Fruit fly (Drosophila melanogaster) whole organism, embryonic: ENCODE data around the gene L2HGDH.

Source experiments
- Antp ChIP-seq: fragments of 200-800 bp; sonication (Bioruptor generic); optimal IDR thresholded peaks from 3 replicates; lab custom pipeline; 2016; ENCODE audit warnings: missing biosample characterization, missing genetic modification characterization
- Atf-2 ChIP-seq: fragments of 200-800 bp; sonication (Bioruptor generic); optimal IDR thresholded peaks from 2 replicates; lab custom pipeline; 2016; ENCODE audit warnings: missing biosample characterization, missing genetic modification characterization
- B-H2 ChIP-seq: fragments of 200-800 bp; sonication (Bioruptor generic); optimal IDR thresholded peaks from 2 replicates; lab custom pipeline; 2018; ENCODE audit warnings: missing biosample characterization, mild to moderate bottlenecking, missing genetic modification characterization
- CG11723 ChIP-seq: fragments of 200-800 bp; sonication (Bioruptor generic); optimal IDR thresholded peaks from 2 replicates; lab custom pipeline; 2017; ENCODE audit warnings: missing biosample characterization, mild to moderate bottlenecking, missing genetic modification characterization
- CG12236 ChIP-seq: fragments of 200-800 bp; sonication (Bioruptor generic); optimal IDR thresholded peaks from 2 replicates; lab custom pipeline; 2016; ENCODE audit warnings: missing biosample characterization, missing genetic modification characterization
- CG13296 ChIP-seq: fragments of 200-800 bp; sonication (Bioruptor generic); optimal IDR thresholded peaks from 3 replicates; lab custom pipeline; 2018; ENCODE audit warnings: missing biosample characterization, mild to moderate bottlenecking, missing genetic modification characterization
- CG13424 ChIP-seq: fragments of 200-800 bp; sonication (Bioruptor generic); optimal IDR thresholded peaks from 2 replicates; lab custom pipeline; 2019; ENCODE audit warnings: missing biosample characterization, mild to moderate bottlenecking, missing genetic modification characterization, moderate library complexity
- CG13624 ChIP-seq: fragments of 200-800 bp; sonication (Bioruptor generic); optimal IDR thresholded peaks from 2 replicates; lab custom pipeline; 2016; ENCODE audit warnings: missing biosample characterization, missing genetic modification characterization
- CG13894 ChIP-seq: fragments of 200-800 bp; sonication (Bioruptor generic); optimal IDR thresholded peaks from 3 replicates; lab custom pipeline; 2018; ENCODE audit warnings: missing biosample characterization, mild to moderate bottlenecking, missing genetic modification characterization, moderate library complexity
- CG15514 ChIP-seq: fragments of 200-800 bp; sonication (Bioruptor generic); optimal IDR thresholded peaks from 3 replicates; lab custom pipeline; 2017; ENCODE audit warnings: missing biosample characterization, missing genetic modification characterization, mild to moderate bottlenecking, moderate library complexity, missing genetic modification reagents
- CG15601 ChIP-seq: fragments of 200-800 bp; sonication (Bioruptor generic); optimal IDR thresholded peaks from 3 replicates; lab custom pipeline; 2019; ENCODE audit warnings: missing biosample characterization, mild to moderate bottlenecking, missing genetic modification characterization, moderate library complexity
- CG1602 ChIP-seq: fragments of 200-800 bp; sonication (Bioruptor generic); optimal IDR thresholded peaks from 3 replicates; lab custom pipeline; 2016; ENCODE audit warnings: missing biosample characterization, missing genetic modification characterization
- CG2889 ChIP-seq: fragments of 200-800 bp; sonication (Bioruptor generic); IDR thresholded peaks from 3 replicates; pipeline ENCODE4 v1.3.6; 2022; ENCODE audit warnings: missing biosample characterization, missing genetic modification characterization
- CG34376 ChIP-seq: fragments of 200-800 bp; sonication (Bioruptor generic); optimal IDR thresholded peaks from 2 replicates; lab custom pipeline; 2018; ENCODE audit warnings: missing biosample characterization, mild to moderate bottlenecking, missing genetic modification characterization
- CG3726 ChIP-seq: fragments of 200-800 bp; sonication (Bioruptor generic); IDR thresholded peaks from 3 replicates; pipeline ENCODE4, ENCODE4 v1.3.6; 2022; ENCODE audit warnings: missing biosample characterization, missing genetic modification characterization
- CG8290 ChIP-seq, 3 experiments: fragments of 200-800 bp; sonication (Bioruptor generic); optimal IDR thresholded peaks; 2 replicates each; lab custom pipeline; 2016 to 2019; ENCODE audit warnings: missing biosample characterization in 3 of 3, missing genetic modification characterization in 3 of 3, mild to moderate bottlenecking in 2 of 3, moderate library complexity in 1 of 3
- CG8924 ChIP-seq: fragments of 200-800 bp; optimal IDR thresholded peaks from 3 replicates; lab custom pipeline; 2019; ENCODE audit warnings: missing biosample characterization, mild to moderate bottlenecking, missing genetic modification characterization, moderate library complexity
- Doc2 ChIP-seq: fragments of 200-800 bp; sonication (Bioruptor generic); IDR thresholded peaks from 2 replicates; pipeline ENCODE4 v1.3.6; 2022; ENCODE audit warnings: missing biosample characterization, missing genetic modification characterization
- HLH4C ChIP-seq: fragments of 200-800 bp; sonication (Bioruptor generic); IDR thresholded peaks from 3 replicates; pipeline ENCODE4 v1.3.6; 2022; ENCODE audit warnings: missing biosample characterization, missing genetic modification characterization; ENCODE audit not compliant: partially characterized antibody
- Mrtf ChIP-seq: fragments of 200-800 bp; sonication (Bioruptor generic); IDR thresholded peaks from 3 replicates; pipeline ENCODE4 v1.3.6; 2022; ENCODE audit warnings: missing biosample characterization, missing genetic modification characterization
- NFAT ChIP-seq: fragments of 200-800 bp; sonication (Bioruptor generic); IDR thresholded peaks from 2 replicates; pipeline ENCODE4 v1.3.6; 2022; ENCODE audit warnings: missing biosample characterization, missing genetic modification characterization
- NK7.1 ChIP-seq: fragments of 200-800 bp; sonication (Bioruptor generic); optimal IDR thresholded peaks from 3 replicates; lab custom pipeline; 2016; ENCODE audit warnings: missing biosample characterization, missing genetic modification characterization
- Side ChIP-seq: fragments of 200-800 bp; sonication (Bioruptor generic); optimal IDR thresholded peaks from 2 replicates; lab custom pipeline; 2016; ENCODE audit warnings: missing biosample characterization, missing genetic modification characterization
- Sox102F ChIP-seq: fragments of 200-800 bp; sonication (Bioruptor generic); optimal IDR thresholded peaks from 2 replicates; lab custom pipeline; 2018; ENCODE audit warnings: missing biosample characterization, mild to moderate bottlenecking, missing genetic modification characterization, moderate library complexity
- Sry-δ ChIP-seq: fragments of 200-800 bp; sonication (Bioruptor generic); optimal IDR thresholded peaks from 2 replicates; lab custom pipeline; 2016; ENCODE audit warnings: missing biosample characterization, missing genetic modification characterization
- Vsx1 ChIP-seq: fragments of 200-800 bp; sonication (Bioruptor generic); optimal IDR thresholded peaks from 2 replicates; lab custom pipeline; 2017; ENCODE audit warnings: missing biosample characterization, mild to moderate bottlenecking, missing genetic modification characterization, missing genetic modification reagents
- ap ChIP-seq: fragments of 200-800 bp; sonication (Bioruptor generic); IDR thresholded peaks from 2 replicates; pipeline ENCODE4 v1.3.6; 2022; ENCODE audit warnings: missing biosample characterization, missing genetic modification characterization
- ara ChIP-seq: fragments of 200-800 bp; sonication (Bioruptor generic); IDR thresholded peaks from 2 replicates; pipeline ENCODE4 v1.3.6; 2022; ENCODE audit warnings: missing biosample characterization, missing genetic modification characterization
- ash1 ChIP-seq: fragments of 200-800 bp; sonication (Bioruptor generic); optimal IDR thresholded peaks from 2 replicates; lab custom pipeline; 2018; ENCODE audit warnings: missing biosample characterization, mild to moderate bottlenecking, missing genetic modification characterization
- bbx ChIP-seq: fragments of 200-800 bp; sonication (Bioruptor generic); IDR thresholded peaks from 2 replicates; pipeline ENCODE4 v1.3.6; 2022; ENCODE audit warnings: missing biosample characterization, missing genetic modification characterization; ENCODE audit not compliant: partially characterized antibody
- br ChIP-seq: fragments of >200 bp; optimal IDR thresholded peaks from 2 replicates; lab custom pipeline; 2017
- btn ChIP-seq: fragments of 200-800 bp; sonication (Bioruptor generic); optimal IDR thresholded peaks from 2 replicates; lab custom pipeline; 2016; ENCODE audit warnings: missing biosample characterization, missing genetic modification characterization
- corto ChIP-seq: fragments of 200-800 bp; sonication (Bioruptor generic); optimal IDR thresholded peaks from 2 replicates; lab custom pipeline; 2016; ENCODE audit warnings: missing biosample characterization, mild to moderate bottlenecking, missing genetic modification characterization, moderate library complexity
- dan ChIP-seq: fragments of 200-800 bp; sonication (Bioruptor generic); IDR thresholded peaks from 2 replicates; pipeline ENCODE4 v1.3.6; 2022; ENCODE audit warnings: missing biosample characterization, missing genetic modification characterization
- dmrt99B ChIP-seq: fragments of 200-800 bp; sonication (Bioruptor generic); optimal IDR thresholded peaks from 2 replicates; lab custom pipeline; 2018; ENCODE audit warnings: missing biosample characterization, mild to moderate bottlenecking, missing genetic modification characterization, moderate library complexity
- esg ChIP-seq: fragments of 200-800 bp; sonication (Bioruptor generic); conservative IDR thresholded peaks from 2 replicates; pipeline ENCODE4 v1.3.6; 2022; ENCODE audit warnings: missing biosample characterization, missing genetic modification characterization
- eve ChIP-seq, 2 experiments: fragments of >200 bp; optimal IDR thresholded peaks; 2 replicates each; lab custom pipeline; 2017; ENCODE audit warnings: missing biosample characterization in 2 of 2, missing genetic modification characterization in 2 of 2
- fru ChIP-seq: fragments of >200 bp; optimal IDR thresholded peaks from 2 replicates; lab custom pipeline; 2017
- gce ChIP-seq: fragments of 200-800 bp; sonication (Bioruptor generic); IDR thresholded peaks from 3 replicates; pipeline ENCODE4 v1.3.6; 2022; ENCODE audit warnings: missing biosample characterization, missing genetic modification characterization
- klu ChIP-seq: fragments of 200-800 bp; sonication (Bioruptor generic); IDR thresholded peaks from 2 replicates; pipeline ENCODE4 v1.3.6; 2022; ENCODE audit warnings: missing biosample characterization, missing genetic modification characterization
- knrl ChIP-seq: fragments of 200-800 bp; sonication (Bioruptor generic); IDR thresholded peaks from 3 replicates; pipeline ENCODE4 v1.3.6; 2022; ENCODE audit warnings: missing biosample characterization, missing genetic modification characterization; ENCODE audit not compliant: partially characterized antibody
- lab ChIP-seq: fragments of 200-800 bp; sonication (Bioruptor generic); optimal IDR thresholded peaks from 3 replicates; lab custom pipeline; 2017; ENCODE audit warnings: missing biosample characterization, missing genetic modification characterization, mild to moderate bottlenecking, moderate library complexity, missing genetic modification reagents
- lov ChIP-seq, 2 experiments: fragments of 200-800 bp in 1 of 2; fragments of >200 bp in 1 of 2; sonication (Bioruptor generic) in 1 of 2; IDR thresholded peaks in 1 of 2; optimal IDR thresholded peaks in 1 of 2; 2 replicates in 1 of 2; 3 replicates in 1 of 2; pipeline versions ENCODE4 v1.3.6 to Lab custom; 2017 to 2022; ENCODE audit warnings: missing biosample characterization in 1 of 2, missing genetic modification characterization in 1 of 2
- otp ChIP-seq: fragments of 200-800 bp; sonication (Bioruptor generic); IDR thresholded peaks from 3 replicates; pipeline ENCODE4, ENCODE4 v1.3.6; 2022; ENCODE audit warnings: missing biosample characterization, missing genetic modification characterization
- rib ChIP-seq: fragments of 200-800 bp; sonication (Bioruptor generic); IDR thresholded peaks from 2 replicates; pipeline ENCODE4 v1.3.6; 2022; ENCODE audit warnings: missing biosample characterization, missing genetic modification characterization
- sc ChIP-seq, 3 experiments: fragments of >200 bp in 2 of 3; fragments of 200-800 bp in 1 of 3; sonication (Bioruptor generic) in 1 of 3; optimal IDR thresholded peaks; 2 replicates in 2 of 3; 3 replicates in 1 of 3; lab custom pipeline; 2017; ENCODE audit warnings: mild to moderate bottlenecking in 1 of 3, missing biosample characterization in 1 of 3, missing genetic modification characterization in 1 of 3, missing genetic modification reagents in 1 of 3
- sens ChIP-seq: fragments of 200-800 bp; sonication (Bioruptor generic); peaks from one replicate; lab custom pipeline; 2016; ENCODE audit warnings: missing biosample characterization, missing genetic modification characterization
- sima ChIP-seq: fragments of 200-800 bp; sonication (Bioruptor generic); optimal IDR thresholded peaks from 2 replicates; lab custom pipeline; 2016; ENCODE audit warnings: missing biosample characterization, missing genetic modification characterization
- sr ChIP-seq: fragments of 200-800 bp; sonication (Bioruptor generic); IDR thresholded peaks from 3 replicates; pipeline ENCODE4 v1.3.6; 2022; ENCODE audit warnings: missing biosample characterization, missing genetic modification characterization
- ssp ChIP-seq: fragments of 200-800 bp; sonication (Bioruptor generic); IDR thresholded peaks from 2 replicates; pipeline ENCODE4 v1.3.6; 2022; ENCODE audit warnings: missing biosample characterization, missing genetic modification characterization
- zen ChIP-seq: fragments of 200-800 bp; sonication (Bioruptor generic); optimal IDR thresholded peaks from 3 replicates; lab custom pipeline; 2018; ENCODE audit warnings: missing biosample characterization, mild to moderate bottlenecking, missing genetic modification characterization, moderate library complexity

L2HGDH gene

DNA sequence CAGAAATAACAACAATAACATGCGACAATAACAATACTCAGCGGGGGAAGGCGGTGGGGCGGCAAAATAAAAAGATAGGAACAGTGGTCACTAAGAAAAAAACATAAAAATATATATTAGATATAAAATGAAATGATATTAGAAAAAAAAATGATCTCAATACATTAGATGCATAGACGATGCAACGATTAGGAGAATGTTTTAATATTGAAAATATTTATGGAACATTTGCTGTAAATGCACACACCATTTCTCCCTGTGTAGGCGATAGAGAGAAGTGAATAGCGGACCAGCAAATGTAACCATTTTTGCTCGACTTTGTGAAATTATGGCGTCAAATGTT, 8.1 kb downstream of the L2HGDH start (continued):
- TF ChIP-seq Side (GFP tag; lab: Kevin White, UChicago) (peak; percentile 41), fru (lab: Kevin White, UChicago) (no peak), CG2889 (GFP tag; lab: Robert Waterston, UW) (peak; percentile 92), corto (peak; percentile 10), NFAT (peak; percentile 89), ara (peak; percentile 71), eve (GFP tag; optimal IDR thresholded peaks at IDR 0.05; lab: Kevin White, UChicago) (no peak), lab (GFP tag; lab: Kevin White, UChicago) (peak; percentile 95), CG15514 (GFP tag; lab: Kevin White, UChicago) (peak; percentile 83), btn (GFP tag; lab: Kevin White, UChicago) (no peak), NK7.1 (GFP tag; lab: Kevin White, UChicago) (peak; percentile 10), CG15601 (tag; lab: Kevin White, UChicago) (no peak), zen (tag; lab: Kevin White, UChicago) (peak; percentile 72), CG8290 (GFP tag; optimal IDR thresholded peaks at IDR 0.05; lab: Kevin White, UChicago) (peak; percentile 25), CG8290 (tag; optimal IDR thresholded peaks at IDR 0.05; lab: Kevin White, UChicago) (no peak), CG11723 (GFP tag; lab: Kevin White, UChicago) (no peak), CG13624 (GFP tag; lab: Kevin White, UChicago) (peak; percentile 33), ash1 (GFP tag; lab: Kevin White, UChicago) (no peak), Antp (no peak), br (no peak), Vsx1 (GFP tag; lab: Kevin White, UChicago) (peak; percentile 37), esg (GFP tag; lab: Robert Waterston, UW) (peak; percentile 87), otp (GFP tag; lab: Robert Waterston, UW) (peak; percentile 88), CG13424 (tag; lab: Kevin White, UChicago) (peak; percentile 74), dan (GFP tag; lab: Robert Waterston, UW) (peak; percentile 49), rib (GFP tag; lab: Robert Waterston, UW) (peak; percentile 97), dmrt99B (tag; lab: Kevin White, UChicago) (peak; percentile 76), Atf-2 (peak; percentile 16), gce (GFP tag; lab: Robert Waterston, UW) (peak; percentile 65; the same call in 1 of the 3 replicates), CG13894 (tag; lab: Kevin White, UChicago) (peak; percentile 85), sens (GFP tag; lab: Kevin White, UChicago) (peak; percentile 85), CG13296 (GFP tag; lab: Kevin White, UChicago) (peak; percentile 81), sc (optimal IDR thresholded peaks at IDR 0.05; lab: Kevin White, UChicago) (no peak), sc (GFP tag; optimal IDR thresholded peaks at IDR 0.05; lab: Kevin White, UChicago) (no peak), bbx (GFP tag; lab: Robert Waterston, UW) (no peak), sima (GFP tag; lab: Kevin White, UChicago) (no peak), Doc2 (GFP tag; lab: Robert Waterston, UW) (peak; percentile 69; the same call in 1 of the 2 replicates), CG8924 (peak; percentile 77), Sox102F (GFP tag; lab: Kevin White, UChicago) (peak; percentile 68), CG1602 (GFP tag; lab: Kevin White, UChicago) (peak; percentile 53), CG12236 (no peak), sr (GFP tag; lab: Robert Waterston, UW) (no peak), B-H2 (peak; percentile 42), klu (GFP tag; lab: Robert Waterston, UW) (peak; percentile 80), HLH4C (GFP tag; lab: Robert Waterston, UW) (no peak), Sry-δ (GFP tag; lab: Kevin White, UChicago) (no peak), Mrtf (GFP tag; lab: Robert Waterston, UW) (peak; percentile 82), ssp (GFP tag; lab: Robert Waterston, UW) (peak; percentile 80), ap (GFP tag; lab: Robert Waterston, UW) (peak; percentile 59), CG3726 (GFP tag; lab: Robert Waterston, UW) (peak; percentile 46; the same call in 1 of the 3 replicates), knrl (GFP tag; lab: Robert Waterston, UW) (no peak), lov (optimal IDR thresholded peaks at IDR 0.05; lab: Kevin White, UChicago) (no peak), lov (GFP tag; IDR thresholded peaks at IDR 0.05; lab: Robert Waterston, UW) (no peak), CG34376 (GFP tag; lab: Kevin White, UChicago) (peak; percentile 68)
